Worm (Caenorhabditis elegans): ENCODE measurements around the gene cnc-10.

DNA sequence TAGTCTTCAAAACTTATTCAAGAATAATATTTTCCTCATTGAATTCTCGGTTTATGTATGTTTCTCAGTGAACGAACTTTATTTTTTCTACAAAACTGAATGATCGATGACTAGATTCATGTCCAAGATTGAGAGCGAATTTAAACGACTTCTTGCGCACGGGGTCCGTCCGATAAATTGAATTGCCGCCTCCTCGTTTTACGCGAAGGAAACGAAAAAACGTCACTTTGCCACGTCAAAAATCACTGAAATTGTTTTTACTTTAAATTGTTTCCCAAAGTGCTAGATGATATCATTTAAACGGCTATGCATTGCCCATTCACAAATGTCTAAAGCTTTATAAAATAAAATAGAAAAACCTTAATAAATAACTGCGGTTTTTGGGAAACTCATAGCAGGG lies 15.3 kb upstream of the cnc-10 start:
- TF ChIP-seq skn-1 (tag; optimal IDR thresholded peaks at IDR 0.05) (no peak), snpc-4 (tag; optimal IDR thresholded peaks at IDR 0.05) (no peak), unc-62 (GFP tag; optimal IDR thresholded peaks at IDR 0.05) (no peak), lin-13 (GFP tag; optimal IDR thresholded peaks at IDR 0.05) (no peak)

Measured in whole organism, L2 larva.